Fruit fly (Drosophila melanogaster): Measurements from ENCODE around the gene CG15864.

CG15864 gene

dm6 chr3R:8206628-8207275 is 41.5 kb upstream of the CG15864 start (continued):
- 0 out of 2 replicates have a peak, but pooled peaks have one; percentile 28 for TF ChIP-seq seq (GFP tag; IDR thresholded peaks at IDR 0.05)
- TF ChIP-seq BtbVII (GFP tag; optimal IDR thresholded peaks at IDR 0.05) = peak; percentile 20
- peak; percentile 22 for TF ChIP-seq trem (tag; optimal IDR thresholded peaks at IDR 0.05)
- TF ChIP-seq trh (GFP tag; optimal IDR thresholded peaks at IDR 0.05) = no peak
- peak; percentile 9 for TF ChIP-seq Chrac-16 (GFP tag; optimal IDR thresholded peaks at IDR 0.05)
- TF ChIP-seq CG3847 (GFP tag; IDR thresholded peaks at IDR 0.05) = peak; percentile 55
- TF ChIP-seq pb (GFP tag; optimal IDR thresholded peaks at IDR 0.05) = no peak
- TF ChIP-seq Doc2 (GFP tag; IDR thresholded peaks at IDR 0.05) = no peak
- no peak for TF ChIP-seq schlank (tag; optimal IDR thresholded peaks at IDR 0.05)
- TF ChIP-seq ara (GFP tag; IDR thresholded peaks at IDR 0.05) = peak; percentile 48; the same call in 1 of the 2 replicates
- TF ChIP-seq Nf-YA (GFP tag; IDR thresholded peaks at IDR 0.05) = no peak
- no peak for TF ChIP-seq CG33213 (GFP tag; optimal IDR thresholded peaks at IDR 0.05)
- peak; percentile 34 for TF ChIP-seq gro (GFP tag; optimal IDR thresholded peaks at IDR 0.05)
- TF ChIP-seq CG2875 (GFP tag; optimal IDR thresholded peaks at IDR 0.05) = peak; percentile 41
- no peak for TF ChIP-seq Sry-β (GFP tag; optimal IDR thresholded peaks at IDR 0.05)
- no peak for TF ChIP-seq luna (GFP tag; optimal IDR thresholded peaks at IDR 0.05)
- peak; percentile 43 for TF ChIP-seq CG10274 (GFP tag; optimal IDR thresholded peaks at IDR 0.05)
- TF ChIP-seq pnt (GFP tag; optimal IDR thresholded peaks at IDR 0.05) = no peak
- no peak for TF ChIP-seq fd64A (GFP tag; optimal IDR thresholded peaks at IDR 0.05)
- peak in 1 of 2 experiments; percentile 77 for TF ChIP-seq Hr51 (GFP tag; optimal IDR thresholded peaks at IDR 0.05)
- TF ChIP-seq crol (GFP tag; IDR thresholded peaks at IDR 0.05) = peak; percentile 71
- peak; percentile 55 for TF ChIP-seq lilli (GFP tag; optimal IDR thresholded peaks at IDR 0.05)
- peak; percentile 52 for TF ChIP-seq Ssrp (tag; optimal IDR thresholded peaks at IDR 0.05)
- no peak for TF ChIP-seq CrebB (tag; optimal IDR thresholded peaks at IDR 0.05)
- TF ChIP-seq CG6791 (GFP tag; IDR thresholded peaks at IDR 0.05; ENCODE audit: partially characterized antibody) = no peak
- TF ChIP-seq bsh (GFP tag; optimal IDR thresholded peaks at IDR 0.05) = peak in 1 of 2 experiments; percentile 52
- no peak for TF ChIP-seq bowl (GFP tag; IDR thresholded peaks at IDR 0.05)
- no peak for TF ChIP-seq vfl (GFP tag; optimal IDR thresholded peaks at IDR 0.05)
- TF ChIP-seq Dll (GFP tag; IDR thresholded peaks at IDR 0.05; ENCODE audit: partially characterized antibody) = no peak
- TF ChIP-seq Hr3 (GFP tag; optimal IDR thresholded peaks at IDR 0.05) = peak; percentile 30
- no peak for TF ChIP-seq CG6683 (GFP tag; optimal IDR thresholded peaks at IDR 0.05)
- TF ChIP-seq gsb-n (tag; optimal IDR thresholded peaks at IDR 0.05) = peak; percentile 29
- TF ChIP-seq Fer1 (GFP tag; optimal IDR thresholded peaks at IDR 0.05) = peak; percentile 51
- 0 out of 4 replicates have a peak, but pooled peaks have one; percentile 34 for TF ChIP-seq Gug (GFP tag; IDR thresholded peaks at IDR 0.05)
- TF ChIP-seq pros (GFP tag; optimal IDR thresholded peaks at IDR 0.05) = no peak
- TF ChIP-seq CG9727 (GFP tag; optimal IDR thresholded peaks at IDR 0.05) = peak; percentile 40
- TF ChIP-seq Myb (GFP tag; optimal IDR thresholded peaks at IDR 0.05) = no peak
- no peak for TF ChIP-seq stwl (tag; optimal IDR thresholded peaks at IDR 0.05)
- TF ChIP-seq Dbx (GFP tag; IDR thresholded peaks at IDR 0.05) = 0 out of 3 replicates have a peak, but pooled peaks have one; percentile 27
- TF ChIP-seq sqz (GFP tag; optimal IDR thresholded peaks at IDR 0.05) = no peak
- TF ChIP-seq CG13624 (GFP tag; optimal IDR thresholded peaks at IDR 0.05) = no peak
- TF ChIP-seq ham (GFP tag; IDR thresholded peaks at IDR 0.05) = 0 out of 2 replicates have a peak, but pooled peaks have one; percentile 5
- peak; percentile 64 for TF ChIP-seq PHDP (tag; optimal IDR thresholded peaks at IDR 0.05)
- no peak for TF ChIP-seq zf30C (GFP tag; optimal IDR thresholded peaks at IDR 0.05)
- TF ChIP-seq nom (GFP tag; optimal IDR thresholded peaks at IDR 0.05) = no peak
- TF ChIP-seq CG18599 (GFP tag; optimal IDR thresholded peaks at IDR 0.05) = peak; percentile 70
- TF ChIP-seq Blimp-1 (GFP tag; optimal IDR thresholded peaks at IDR 0.05) = peak; percentile 37
- no peak for TF ChIP-seq Drgx (GFP tag; IDR thresholded peaks at IDR 0.05)
- TF ChIP-seq mam (GFP tag; optimal IDR thresholded peaks at IDR 0.05) = peak; percentile 50
